2 worm cellular contexts compared by ENCODE assay signal in the genomic region with DNA sequence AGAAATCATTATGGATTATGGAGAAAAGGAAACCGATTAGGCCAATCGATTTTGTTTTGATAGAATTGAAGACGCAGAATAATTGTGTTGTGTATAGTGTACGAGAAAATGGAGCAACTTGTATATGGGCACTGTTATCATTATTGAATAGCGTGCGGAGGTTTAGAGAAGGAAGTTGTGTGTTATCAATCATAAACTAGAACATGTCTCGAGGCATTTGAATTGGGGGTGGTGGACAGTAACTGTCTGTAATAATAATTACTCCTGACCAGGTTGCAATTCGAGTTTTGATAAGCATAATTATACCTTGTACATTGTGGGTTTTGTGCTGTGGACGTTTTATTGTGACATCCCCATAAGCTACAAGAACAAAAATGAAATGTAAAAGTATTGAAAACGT.
TF ChIP-seq lines count a peak whose summit lies in the region.

A gene (minus strand): TSS at position 149 of the 400 bp plus-strand sequence.

TF ChIP-seq in whole organism, L1 larva, 84 proteins besides CTCF, POLR2A, EP300 and RAD21 (continued from another document):
- TF ChIP-seq efl-1 (optimal IDR thresholded peaks at IDR 0.05; lab: Kevin White, UChicago) (no peak), efl-1 (GFP tag; optimal IDR thresholded peaks at IDR 0.05 in 1 of 2; lab: Kevin White, UChicago) (peak in 1 of 2 experiments; percentile 68), efl-3 (GFP tag; optimal IDR thresholded peaks at IDR 0.05; lab: Kevin White, UChicago) (no peak), lin-14 (GFP tag; optimal IDR thresholded peaks at IDR 0.05; lab: Kevin White, UChicago) (no peak), mep-1 (tag; optimal IDR thresholded peaks at IDR 0.05; lab: Kevin White, UChicago) (no peak), hpl-2 (GFP tag; optimal IDR thresholded peaks at IDR 0.05; lab: Kevin White, UChicago) (no peak), nhr-11 (tag; optimal IDR thresholded peaks at IDR 0.05; lab: Kevin White, UChicago) (no peak), egl-13 (tag; optimal IDR thresholded peaks at IDR 0.05; lab: Kevin White, UChicago) (no peak), mef-2 (tag; optimal IDR thresholded peaks at IDR 0.05; lab: Kevin White, UChicago) (no peak), nhr-71 (tag; optimal IDR thresholded peaks at IDR 0.05; lab: Kevin White, UChicago) (peak; percentile 5), nhr-77 (tag; optimal IDR thresholded peaks at IDR 0.05; lab: Kevin White, UChicago) (no peak), ztf-4 (tag; optimal IDR thresholded peaks at IDR 0.05; lab: Kevin White, UChicago) (no peak), alr-1 (tag; optimal IDR thresholded peaks at IDR 0.05; lab: Kevin White, UChicago; ENCODE audit: borderline replicate concordance) (no peak)

TF ChIP-seq in whole organism, L4 larva, 104 proteins besides CTCF, POLR2A, EP300 and RAD21 (continued from another document):
- peak; percentile 19 for TF ChIP-seq nhr-102 (tag; optimal IDR thresholded peaks at IDR 0.05; lab: Kevin White, UChicago)
- no peak for TF ChIP-seq set-16 (GFP tag; IDR thresholded peaks at IDR 0.05; lab: Robert Waterston, UW)
- TF ChIP-seq skn-1 (tag; optimal IDR thresholded peaks at IDR 0.05; lab: Kevin White, UChicago) = no peak
- TF ChIP-seq sdz-12 (GFP tag; optimal IDR thresholded peaks at IDR 0.05; lab: Kevin White, UChicago) = no peak
- no peak for TF ChIP-seq nhr-11 (tag; optimal IDR thresholded peaks at IDR 0.05; lab: Kevin White, UChicago)
- no peak for TF ChIP-seq lim-7 (GFP tag; IDR thresholded peaks at IDR 0.05; lab: Robert Waterston, UW)
- no peak for TF ChIP-seq arid-1 (GFP tag; conservative IDR thresholded peaks at IDR 0.05; lab: Robert Waterston, UW)
- TF ChIP-seq nhr-77 (tag; optimal IDR thresholded peaks at IDR 0.05; lab: Kevin White, UChicago) = peak; percentile 51
- TF ChIP-seq nhr-10 (tag; optimal IDR thresholded peaks at IDR 0.05; lab: Kevin White, UChicago) = no peak
